Worm (Caenorhabditis elegans) whole organism, L4 larva: ENCODE results near the gene ampd-1.
A peak's percentile ranks its signal among the peaks of the same experiment; 100 is the strongest.

Experiments used
- F26F4.8 ChIP-seq: fragments of 200-800 bp; sonication (Bioruptor generic); conservative IDR thresholded peaks from 2 replicates; pipeline ENCODE4 v1.3.6; 2022; ENCODE audit warnings: missing genetic modification characterization, missing compliant biosample characterization
- F37D6.2 ChIP-seq: sonication (generic microtip); optimal IDR thresholded peaks from 2 replicates; lab custom pipeline; 2016; ENCODE audit warnings: mild to moderate bottlenecking, missing genetic modification characterization, missing compliant biosample characterization
- F49E8.2 ChIP-seq: sonication (generic microtip); optimal IDR thresholded peaks from 2 replicates; lab custom pipeline; 2016; ENCODE audit warnings: missing compliant biosample characterization, mild to moderate bottlenecking, missing genetic modification characterization, borderline replicate concordance
- Y48G9A.11 ChIP-seq: fragments of 200-800 bp; sonication (Bioruptor generic); IDR thresholded peaks from 2 replicates; pipeline ENCODE4 v1.3.6; 2022; ENCODE audit warnings: missing genetic modification reagents, missing genetic modification characterization, missing compliant biosample characterization
- Y75B8A.6 ChIP-seq: fragments of 200-800 bp; sonication (Bioruptor generic); IDR thresholded peaks from 2 replicates; pipeline ENCODE4 v1.3.6; 2022; ENCODE audit warnings: missing genetic modification reagents, missing genetic modification characterization, missing compliant biosample characterization
- ZK337.2 ChIP-seq: fragments of 200-800 bp; sonication (Bioruptor generic); IDR thresholded peaks from 2 replicates; pipeline ENCODE4 v1.3.6; 2022; ENCODE audit warnings: missing genetic modification reagents, missing genetic modification characterization, missing compliant biosample characterization
- aha-1 ChIP-seq: fragments of 150-350 bp; peaks from one replicate; lab custom pipeline; 2014; ENCODE audit warnings: missing biosample characterization, missing genetic modification characterization
- aly-2 ChIP-seq: sonication (generic microtip); optimal IDR thresholded peaks from 2 replicates; lab custom pipeline; 2018; ENCODE audit warnings: missing biosample characterization, missing genetic modification characterization
- ama-1 ChIP-seq: fragments of 150-350 bp; optimal IDR thresholded peaks from 2 replicates; lab custom pipeline; 2014; ENCODE audit warnings: inconsistent platforms, mixed read lengths
- ceh-20 ChIP-seq: fragments of 200-800 bp; sonication (Bioruptor generic); IDR thresholded peaks from 2 replicates; pipeline ENCODE4 v1.3.6; 2022; ENCODE audit warnings: missing genetic modification reagents, missing genetic modification characterization, missing compliant biosample characterization
- ceh-28 ChIP-seq: fragments of 150-350 bp; optimal IDR thresholded peaks from 2 replicates; lab custom pipeline; 2014; ENCODE audit warnings: missing biosample characterization, missing genetic modification reagents, missing genetic modification characterization
- ceh-32 ChIP-seq: sonication (generic microtip); optimal IDR thresholded peaks from 2 replicates; lab custom pipeline; 2016; ENCODE audit warnings: mild to moderate bottlenecking, missing genetic modification characterization, missing compliant biosample characterization; ENCODE audit not compliant: poor library complexity
- ceh-44 ChIP-seq: fragments of 200-800 bp; sonication (Bioruptor generic); IDR thresholded peaks from 2 replicates; pipeline ENCODE4 v1.3.6; 2022; ENCODE audit warnings: missing genetic modification reagents, missing genetic modification characterization, missing compliant biosample characterization
- ceh-62 ChIP-seq: sonication (generic microtip); optimal IDR thresholded peaks from 2 replicates; lab custom pipeline; 2017; ENCODE audit warnings: missing biosample characterization, missing genetic modification characterization
- ceh-82 ChIP-seq: sonication (generic microtip); optimal IDR thresholded peaks from 2 replicates; lab custom pipeline; 2017; ENCODE audit warnings: missing biosample characterization, missing genetic modification characterization
- ctbp-1 ChIP-seq: fragments of 200-800 bp; sonication (Bioruptor generic); IDR thresholded peaks from 2 replicates; pipeline ENCODE4 v1.3.6; 2022; ENCODE audit warnings: missing genetic modification reagents, missing genetic modification characterization, missing compliant biosample characterization
- daf-16 ChIP-seq, 3 experiments: sonication (generic microtip); optimal IDR thresholded peaks; 2 replicates each; lab custom pipeline; 2016 to 2017; ENCODE audit warnings: missing genetic modification characterization in 3 of 3, missing genetic modification reagents in 3 of 3, mild to moderate bottlenecking in 2 of 3, missing compliant biosample characterization in 2 of 3, missing biosample characterization in 1 of 3, moderate library complexity in 1 of 3
- daf-8 ChIP-seq: fragments of 200-800 bp; sonication (Bioruptor generic); IDR thresholded peaks from 2 replicates; pipeline ENCODE4 v1.3.6; 2022; ENCODE audit warnings: missing genetic modification characterization, missing compliant biosample characterization
- dmd-8 ChIP-seq: fragments of 200-800 bp; sonication (Bioruptor generic); IDR thresholded peaks from 2 replicates; pipeline ENCODE4 v1.3.6; 2022; ENCODE audit warnings: missing genetic modification characterization, missing compliant biosample characterization
- dmd-9 ChIP-seq: fragments of 200-800 bp; sonication (Bioruptor generic); IDR thresholded peaks from 2 replicates; pipeline ENCODE4 v1.3.6; 2022; ENCODE audit warnings: missing genetic modification reagents, missing genetic modification characterization, missing compliant biosample characterization
- dpl-1 ChIP-seq: fragments of 150-350 bp; optimal IDR thresholded peaks from 2 replicates; lab custom pipeline; 2014; ENCODE audit warnings: missing biosample characterization, missing genetic modification reagents, missing genetic modification characterization
- duxl-1 ChIP-seq: sonication (generic microtip); optimal IDR thresholded peaks from 2 replicates; lab custom pipeline; 2016; ENCODE audit warnings: mild to moderate bottlenecking, missing genetic modification characterization, moderate library complexity, missing compliant biosample characterization; ENCODE audit not compliant: poor library complexity
- egl-43 ChIP-seq: fragments of 200-800 bp; sonication (Bioruptor generic); IDR thresholded peaks from 2 replicates; pipeline ENCODE4 v1.3.6; 2022; ENCODE audit warnings: missing genetic modification reagents, missing genetic modification characterization, missing compliant biosample characterization
- hif-1 ChIP-seq, 2 experiments: sonication (generic microtip); optimal IDR thresholded peaks; 2 replicates each; lab custom pipeline; 2016 to 2017; ENCODE audit warnings: missing compliant biosample characterization in 2 of 2, missing genetic modification characterization in 2 of 2, missing genetic modification reagents in 2 of 2, missing genotype in 2 of 2, mild to moderate bottlenecking in 1 of 2
- hlh-11 ChIP-seq: fragments of 200-800 bp; sonication (Bioruptor generic); optimal IDR thresholded peaks from 2 replicates; lab custom pipeline; 2018; ENCODE audit warnings: mild to moderate bottlenecking, missing genetic modification characterization, missing compliant biosample characterization
- hmg-1.1 ChIP-seq: fragments of 200-800 bp; sonication (Bioruptor generic); IDR thresholded peaks from 2 replicates; pipeline ENCODE4 v1.3.6; 2022; ENCODE audit warnings: missing genetic modification reagents, missing genetic modification characterization, missing compliant biosample characterization
- lim-7 ChIP-seq: fragments of 200-800 bp; sonication (Bioruptor generic); IDR thresholded peaks from 2 replicates; pipeline ENCODE4 v1.3.6; 2022; ENCODE audit warnings: missing genetic modification characterization, missing compliant biosample characterization
- lin-15B ChIP-seq: fragments of 150-350 bp; sonication (generic microtip); optimal IDR thresholded peaks from 3 replicates; lab custom pipeline; 2014; ENCODE audit warnings: missing biosample characterization, missing genetic modification characterization
- lir-3 ChIP-seq: sonication (generic microtip); optimal IDR thresholded peaks from 2 replicates; lab custom pipeline; 2016; ENCODE audit warnings: mild to moderate bottlenecking, missing genetic modification characterization, missing compliant biosample characterization
- mdl-1 ChIP-seq, 2 experiments: fragments of 150-350 bp in 1 of 2; sonication (generic microtip) in 1 of 2; optimal IDR thresholded peaks; 2 replicates each; lab custom pipeline; 2014 to 2017; ENCODE audit warnings: missing biosample characterization in 2 of 2, missing genetic modification characterization in 2 of 2
- mxl-2 ChIP-seq: fragments of 200-800 bp; sonication (Bioruptor generic); conservative IDR thresholded peaks from 2 replicates; pipeline ENCODE4 v1.3.6; 2022; ENCODE audit warnings: missing genetic modification reagents, missing genetic modification characterization, missing compliant biosample characterization
- nhr-10 ChIP-seq: fragments of 150-350 bp; optimal IDR thresholded peaks from 2 replicates; lab custom pipeline; 2014; ENCODE audit warnings: missing biosample characterization, missing genetic modification characterization
- nhr-111 ChIP-seq: fragments of 200-800 bp; sonication (Bioruptor generic); optimal IDR thresholded peaks from 2 replicates; lab custom pipeline; 2018; ENCODE audit warnings: mild to moderate bottlenecking, missing genetic modification characterization, missing compliant biosample characterization
- nhr-48 ChIP-seq: sonication (generic microtip); optimal IDR thresholded peaks from 2 replicates; lab custom pipeline; 2016; ENCODE audit warnings: mild to moderate bottlenecking, missing genetic modification characterization, missing compliant biosample characterization
- nhr-77 ChIP-seq: fragments of 150-350 bp; optimal IDR thresholded peaks from 2 replicates; lab custom pipeline; 2014; ENCODE audit warnings: missing biosample characterization, missing genetic modification characterization
- pha-4 ChIP-seq, 2 experiments: fragments of 150-350 bp in 1 of 2; fragments of 200-800 bp in 1 of 2; sonication (Bioruptor generic) in 1 of 2; IDR thresholded peaks in 1 of 2; optimal IDR thresholded peaks in 1 of 2; 2 replicates each; pipeline versions ENCODE4 v1.3.6 to Lab custom; 2014 to 2022; ENCODE audit warnings: missing genetic modification characterization in 2 of 2, missing genetic modification reagents in 2 of 2, missing biosample characterization in 1 of 2, missing compliant biosample characterization in 1 of 2
- php-3 ChIP-seq: fragments of 200-800 bp; sonication (Bioruptor generic); IDR thresholded peaks from 2 replicates; pipeline ENCODE4 v1.3.6; 2022; ENCODE audit warnings: missing genetic modification reagents, missing genetic modification characterization, missing compliant biosample characterization
- pqm-1 ChIP-seq: sonication (generic microtip); optimal IDR thresholded peaks from 2 replicates; lab custom pipeline; 2017; ENCODE audit warnings: missing biosample characterization, missing genetic modification characterization
- rbr-2 ChIP-seq: sonication (generic microtip); optimal IDR thresholded peaks from 2 replicates; lab custom pipeline; 2016; ENCODE audit warnings: missing genotype, missing genetic modification characterization, missing compliant biosample characterization
- saeg-2 ChIP-seq: fragments of 200-800 bp; sonication (Bioruptor generic); IDR thresholded peaks from 2 replicates; pipeline ENCODE4 v1.3.6; 2022; ENCODE audit warnings: missing genetic modification reagents, missing genetic modification characterization, missing compliant biosample characterization
- sdz-12 ChIP-seq: fragments of 200-800 bp; sonication (Bioruptor generic); optimal IDR thresholded peaks from 2 replicates; lab custom pipeline; 2018; ENCODE audit warnings: mild to moderate bottlenecking, missing genetic modification characterization, missing compliant biosample characterization
- set-16 ChIP-seq: fragments of 200-800 bp; sonication (Bioruptor generic); IDR thresholded peaks from 2 replicates; pipeline ENCODE4 v1.3.6; 2022; ENCODE audit warnings: missing genetic modification reagents, missing genetic modification characterization, missing compliant biosample characterization
- spr-1 ChIP-seq: sonication (generic microtip); optimal IDR thresholded peaks from 2 replicates; lab custom pipeline; 2016; ENCODE audit warnings: mild to moderate bottlenecking, missing genetic modification characterization, missing compliant biosample characterization
- spr-3 ChIP-seq: fragments of 200-800 bp; sonication (Bioruptor generic); optimal IDR thresholded peaks from 2 replicates; lab custom pipeline; 2018; ENCODE audit warnings: mild to moderate bottlenecking, missing genetic modification characterization, missing compliant biosample characterization
- unc-39 ChIP-seq: sonication (generic microtip); optimal IDR thresholded peaks from 2 replicates; lab custom pipeline; 2017; ENCODE audit warnings: missing biosample characterization, missing genetic modification characterization
- unc-62 ChIP-seq, 3 experiments: fragments of 150-350 bp in 1 of 3; sonication (generic microtip); optimal IDR thresholded peaks in 2 of 3; peaks in 1 of 3; 1 replicate in 1 of 3; 2 replicates in 2 of 3; lab custom pipeline; 2014 to 2017; ENCODE audit warnings: missing biosample characterization in 3 of 3, missing genetic modification characterization in 3 of 3, missing genetic modification reagents in 3 of 3, missing genotype in 1 of 3
- zag-1 ChIP-seq: fragments of 150-350 bp; optimal IDR thresholded peaks from 2 replicates; lab custom pipeline; 2014; ENCODE audit warnings: missing biosample characterization, missing genetic modification characterization
- zfp-2 ChIP-seq: sonication (generic microtip); optimal IDR thresholded peaks from 2 replicates; lab custom pipeline; 2016; ENCODE audit warnings: mild to moderate bottlenecking, missing genetic modification characterization, missing compliant biosample characterization
- zfp-3 ChIP-seq: fragments of 200-800 bp; sonication (Bioruptor generic); conservative IDR thresholded peaks from 2 replicates; pipeline ENCODE4 v1.3.6; 2022; ENCODE audit warnings: missing genetic modification reagents, missing genetic modification characterization, missing compliant biosample characterization
- zip-11 ChIP-seq: fragments of 200-800 bp; sonication (Bioruptor generic); IDR thresholded peaks from 2 replicates; pipeline ENCODE4 v1.3.6; 2022; ENCODE audit warnings: missing genetic modification characterization, missing compliant biosample characterization
- ztf-11 ChIP-seq: fragments of 150-350 bp; optimal IDR thresholded peaks from 2 replicates; lab custom pipeline; 2014; ENCODE audit warnings: missing biosample characterization, missing genetic modification characterization

ampd-1 gene

DNA sequence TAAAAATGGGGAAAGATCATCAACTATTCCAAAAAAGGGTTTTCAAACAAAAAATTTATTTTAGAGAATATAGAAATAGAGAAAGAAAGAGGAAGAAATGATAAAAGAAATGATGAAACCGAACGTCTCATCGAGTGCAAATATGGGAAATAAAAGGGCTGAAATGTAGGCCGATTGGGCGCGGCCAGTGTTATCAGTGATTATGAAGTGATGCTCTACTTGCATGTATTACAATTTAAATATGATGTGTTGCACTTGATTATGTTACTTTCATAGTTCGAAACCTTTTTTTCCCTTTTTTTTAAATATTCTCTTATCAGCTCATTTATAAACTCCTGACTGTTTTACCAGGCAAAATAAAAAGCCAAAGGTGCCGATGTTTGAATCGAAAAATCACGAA is 11.4 kb upstream of the ampd-1 start (continued):
- TF ChIP-seq hif-1 (tag; optimal IDR thresholded peaks at IDR 0.05; lab: Kevin White, UChicago) (no peak), spr-1 (tag; lab: Kevin White, UChicago) (no peak), lir-3 (no peak), nhr-48 (tag; lab: Kevin White, UChicago) (no peak), ctbp-1 (GFP tag; lab: Robert Waterston, UW) (no peak), ceh-32 (tag; lab: Kevin White, UChicago) (no peak), sdz-12 (no peak), daf-16 (GFP tag; optimal IDR thresholded peaks at IDR 0.05; lab: Kevin White, UChicago) (no peak), daf-16 (tag; optimal IDR thresholded peaks at IDR 0.05; lab: Kevin White, UChicago) (peak; percentile 69), ZK337.2 (no peak), F37D6.2 (tag; lab: Kevin White, UChicago) (no peak), F49E8.2 (tag; lab: Kevin White, UChicago) (no peak), F26F4.8 (GFP tag; lab: Robert Waterston, UW) (no peak), aha-1 (tag; lab: Kevin White, UChicago) (peak; percentile 40), rbr-2 (tag; lab: Kevin White, UChicago) (no peak), ceh-62 (no peak), Y48G9A.11 (GFP tag; lab: Robert Waterston, UW) (no peak), hlh-11 (tag; lab: Kevin White, UChicago) (peak; percentile 67), php-3 (GFP tag; lab: Robert Waterston, UW) (peak; percentile 47; the same call in 1 of the 2 replicates), dmd-8 (GFP tag; lab: Robert Waterston, UW) (no peak), pqm-1 (tag; lab: Kevin White, UChicago) (peak; percentile 98), nhr-10 (tag; lab: Kevin White, UChicago) (no peak), set-16 (GFP tag; lab: Robert Waterston, UW) (no peak), unc-39 (tag; lab: Kevin White, UChicago) (no peak), zfp-3 (GFP tag; lab: Robert Waterston, UW) (no peak), Y75B8A.6 (GFP tag; lab: Robert Waterston, UW) (no peak), aly-2 (no peak), nhr-77 (tag; lab: Kevin White, UChicago) (peak; percentile 60), ama-1 (no peak), ceh-82 (tag; lab: Kevin White, UChicago) (no peak), zip-11 (GFP tag; lab: Robert Waterston, UW) (no peak), dpl-1 (no peak), spr-3 (GFP tag; lab: Kevin White, UChicago) (no peak), mdl-1 (tag; optimal IDR thresholded peaks at IDR 0.05; lab: Kevin White, UChicago) (no peak), nhr-111 (no peak), zag-1 (tag; lab: Kevin White, UChicago) (no peak), lin-15B (tag; lab: Kevin White, UChicago) (no peak), saeg-2 (GFP tag; lab: Robert Waterston, UW) (no peak), unc-62 (GFP tag; optimal IDR thresholded peaks at IDR 0.05 in 1 of 2; lab: Kevin White, UChicago) (no peak), unc-62 (tag; optimal IDR thresholded peaks at IDR 0.05; lab: Kevin White, UChicago) (no peak), ceh-44 (no peak), ztf-11 (tag; lab: Kevin White, UChicago) (no peak), pha-4 (GFP tag; IDR thresholded peaks at IDR 0.05; lab: Robert Waterston, UW) (no peak), pha-4 (tag; optimal IDR thresholded peaks at IDR 0.05; lab: Kevin White, UChicago) (no peak), ceh-28 (tag; lab: Kevin White, UChicago) (no peak), duxl-1 (tag; lab: Kevin White, UChicago) (no peak), ceh-20 (GFP tag; lab: Robert Waterston, UW) (no peak), lim-7 (GFP tag; lab: Robert Waterston, UW) (no peak), zfp-2 (tag; lab: Kevin White, UChicago) (no peak), dmd-9 (GFP tag; lab: Robert Waterston, UW) (no peak), mxl-2 (GFP tag; lab: Robert Waterston, UW) (no peak), daf-8 (GFP tag; lab: Robert Waterston, UW) (no peak), egl-43 (GFP tag; lab: Robert Waterston, UW) (no peak), hmg-1.1 (no peak)
